Worm (Caenorhabditis elegans) whole organism, L3 larva: Measurements from ENCODE around the gene AC3.12.

Experiments
- ceh-28 ChIP-seq: fragments of 150-350 bp; optimal IDR thresholded peaks from 2 replicates; lab custom pipeline; 2014; ENCODE audit warnings: missing biosample characterization, missing genetic modification reagents, missing genetic modification characterization
- nhr-11 ChIP-seq: fragments of 150-350 bp; optimal IDR thresholded peaks from 2 replicates; lab custom pipeline; 2014; ENCODE audit warnings: missing biosample characterization, missing genetic modification characterization
- nhr-77 ChIP-seq: fragments of 150-350 bp; optimal IDR thresholded peaks from 2 replicates; lab custom pipeline; 2014; ENCODE audit warnings: missing biosample characterization, missing genetic modification characterization
- tbx-2 ChIP-seq: sonication (generic microtip); optimal IDR thresholded peaks from 2 replicates; lab custom pipeline; 2016; ENCODE audit warnings: mild to moderate bottlenecking, missing genetic modification characterization, missing compliant biosample characterization

- TF ChIP-seq nhr-77 (tag; lab: Kevin White, UChicago) = no peak
- no peak for TF ChIP-seq ceh-28
- no peak for TF ChIP-seq tbx-2 (tag; lab: Kevin White, UChicago)
- TF ChIP-seq nhr-11 = no peak
Measured at ce11 chrV:10379293-10379692, at the start of gene AC3.12.
